Fruit fly (Drosophila melanogaster): ENCODE data around the gene ImpE2.

DNA sequence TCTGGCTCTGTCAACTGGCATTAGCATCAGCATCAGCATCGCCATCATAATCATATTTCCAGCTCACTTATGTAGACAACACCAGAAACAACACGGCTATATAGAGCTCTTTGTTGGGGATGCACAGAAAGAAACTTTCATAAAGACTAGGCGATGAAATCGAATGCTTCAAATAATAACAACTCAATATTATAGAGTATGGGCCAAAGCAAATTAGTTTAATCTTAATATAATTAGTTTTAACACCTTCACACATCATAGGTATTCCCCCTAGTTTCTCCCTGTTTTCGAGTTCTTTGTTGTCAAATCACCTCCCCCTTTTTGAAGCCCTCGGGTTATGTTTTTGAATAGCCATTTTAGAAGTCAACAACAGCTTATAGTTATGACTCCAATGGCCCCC lies 38.5 kb upstream of the ImpE2 start:
- TF ChIP-seq Taf1 (GFP tag; IDR thresholded peaks at IDR 0.05) (no peak), ap (GFP tag; IDR thresholded peaks at IDR 0.05) (0 out of 2 replicates have a peak, but pooled peaks have one; percentile 21)

All from whole organism, embryonic.